Fruit fly (Drosophila melanogaster): Measurements from ENCODE around the gene CycB3.

Gene CycB3

dm6 chr3R:24870389-24871048 is at the start of gene CycB3:
Gene CycB3, minus strand, starts transcription at chr3R:24870816.
- TF ChIP-seq noc (tag; optimal IDR thresholded peaks at IDR 0.05): no peak

DNA sequence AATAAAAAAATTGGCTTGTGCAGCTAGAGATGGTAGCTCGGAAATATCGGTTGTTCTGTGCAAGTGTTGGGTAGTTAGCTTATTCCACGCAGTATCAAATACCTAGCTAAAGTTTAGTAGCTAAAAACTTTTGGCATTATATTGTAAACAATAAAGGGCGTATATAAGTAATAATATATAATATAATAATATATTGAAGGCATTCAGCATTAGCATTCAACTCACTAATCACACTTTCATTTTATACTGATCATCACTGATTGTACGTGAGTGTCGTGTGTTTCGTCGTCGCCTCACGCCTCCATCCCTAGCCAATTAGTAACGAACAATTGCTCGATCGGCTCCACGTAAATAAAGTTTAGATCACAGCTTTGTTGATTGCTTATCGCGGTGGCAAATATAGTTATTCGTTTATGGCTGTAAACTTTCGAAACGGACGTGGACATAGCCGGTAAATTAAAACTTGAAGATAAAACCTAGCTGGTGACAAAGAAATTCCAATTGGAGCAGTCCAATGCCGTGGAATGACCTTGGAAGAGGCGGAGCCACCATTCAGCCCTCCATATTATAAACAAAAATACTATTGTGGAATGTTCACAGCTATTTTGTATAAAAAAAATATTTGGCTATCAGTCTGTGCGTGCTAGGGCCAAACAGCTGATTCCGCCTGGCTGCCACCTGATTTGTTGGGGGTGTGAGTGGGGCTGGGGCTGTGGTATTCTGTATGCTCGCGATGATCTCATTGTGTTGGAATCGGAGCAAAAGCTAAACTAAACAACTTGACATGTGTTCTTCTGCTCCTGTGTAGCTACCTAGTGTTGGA is 47.4 kb upstream of the CycB3 start, which contains the start of the genes PIG-S, sud1 and CG11168:
Gene PIG-S (minus strand): TSS at position 51 of the 823 bp plus-strand sequence.
Gene sud1 (minus strand): TSS at position 51 of the 823 bp plus-strand sequence.
Gene CG11168 (plus strand): TSS at position 293 of the 823 bp plus-strand sequence.
- TF ChIP-seq noc (tag; optimal IDR thresholded peaks at IDR 0.05): peak; percentile 50

DNA sequence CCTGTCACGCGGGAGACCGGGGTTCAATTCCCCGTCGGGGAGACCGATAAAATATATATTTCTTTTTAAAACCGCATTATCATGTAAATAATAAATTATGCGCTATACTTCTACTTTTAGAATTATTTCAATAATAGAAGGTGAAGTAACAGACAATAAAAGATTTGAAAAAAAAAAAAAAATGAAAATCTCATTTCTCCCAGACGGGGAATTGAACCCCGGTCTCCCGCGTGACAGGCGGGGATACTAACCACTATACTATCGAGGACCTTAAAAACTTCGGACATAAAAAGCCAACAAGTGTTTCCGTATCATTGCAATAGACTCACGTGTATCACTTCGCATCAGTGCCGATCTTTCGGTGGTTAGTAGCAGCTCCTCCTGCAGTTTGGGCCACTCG is 44.2 kb upstream of the CycB3 start:
- TF ChIP-seq noc (tag; optimal IDR thresholded peaks at IDR 0.05): no peak

DNA sequence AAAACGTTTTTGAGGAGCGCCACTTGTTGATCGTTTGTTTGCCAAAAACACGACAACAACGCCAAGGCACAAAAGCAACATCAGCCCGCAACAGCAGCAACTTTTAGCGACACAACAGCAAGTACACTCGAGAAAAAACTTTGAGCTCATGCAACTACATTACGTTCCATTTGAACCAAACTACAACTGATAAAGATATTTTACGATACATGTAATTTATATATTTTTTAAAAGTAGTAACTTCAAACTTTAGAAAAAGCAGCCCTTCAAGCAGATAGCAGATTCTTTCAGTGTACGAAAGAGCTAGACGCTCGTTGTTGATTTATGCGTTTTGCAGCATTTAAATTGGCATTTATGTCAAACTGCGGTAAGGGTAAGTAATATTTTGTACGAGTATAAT is 39.5 kb upstream of the CycB3 start:
- TF ChIP-seq noc (tag; optimal IDR thresholded peaks at IDR 0.05): no peak

DNA sequence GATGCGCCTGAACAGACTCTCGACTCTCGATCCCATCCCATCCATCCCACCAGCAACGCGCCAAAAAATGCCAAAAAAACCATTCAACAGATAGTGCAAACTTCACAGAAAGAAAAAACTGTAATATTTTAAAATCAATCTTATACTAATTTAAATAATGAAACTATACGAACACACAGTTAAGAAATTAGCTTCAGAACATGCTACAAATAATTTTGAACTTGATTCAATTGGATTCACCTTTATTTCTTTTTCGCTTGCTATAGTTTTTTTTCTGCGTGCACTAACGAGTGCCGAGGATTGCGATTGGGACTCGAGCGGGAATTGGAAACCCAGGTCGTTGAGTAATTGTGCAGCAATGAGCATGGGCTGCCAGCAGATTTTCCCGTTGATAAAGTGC is 37.4 kb upstream of the CycB3 start:
- TF ChIP-seq noc (tag; optimal IDR thresholded peaks at IDR 0.05): no peak

DNA sequence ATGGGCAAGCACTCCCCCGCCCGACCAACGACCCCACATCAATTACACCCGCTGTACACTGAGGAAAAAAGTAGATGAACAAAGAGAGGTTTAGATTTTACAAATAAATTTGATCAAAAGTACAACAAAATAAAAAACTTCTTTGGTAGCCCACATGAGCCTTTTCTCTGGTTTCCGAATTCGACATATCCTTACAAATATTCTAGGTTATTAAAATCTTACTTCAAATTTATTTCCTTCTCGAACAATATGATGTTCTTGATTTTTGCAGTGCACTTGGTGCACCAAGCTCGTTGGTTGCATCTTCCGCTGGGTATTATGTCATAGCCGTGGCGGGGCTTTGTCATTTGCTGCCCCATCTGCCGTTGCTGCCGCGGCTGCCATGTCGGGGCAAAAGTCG is 36.0 kb upstream of the CycB3 start:
- no peak for TF ChIP-seq noc (tag; optimal IDR thresholded peaks at IDR 0.05)

DNA sequence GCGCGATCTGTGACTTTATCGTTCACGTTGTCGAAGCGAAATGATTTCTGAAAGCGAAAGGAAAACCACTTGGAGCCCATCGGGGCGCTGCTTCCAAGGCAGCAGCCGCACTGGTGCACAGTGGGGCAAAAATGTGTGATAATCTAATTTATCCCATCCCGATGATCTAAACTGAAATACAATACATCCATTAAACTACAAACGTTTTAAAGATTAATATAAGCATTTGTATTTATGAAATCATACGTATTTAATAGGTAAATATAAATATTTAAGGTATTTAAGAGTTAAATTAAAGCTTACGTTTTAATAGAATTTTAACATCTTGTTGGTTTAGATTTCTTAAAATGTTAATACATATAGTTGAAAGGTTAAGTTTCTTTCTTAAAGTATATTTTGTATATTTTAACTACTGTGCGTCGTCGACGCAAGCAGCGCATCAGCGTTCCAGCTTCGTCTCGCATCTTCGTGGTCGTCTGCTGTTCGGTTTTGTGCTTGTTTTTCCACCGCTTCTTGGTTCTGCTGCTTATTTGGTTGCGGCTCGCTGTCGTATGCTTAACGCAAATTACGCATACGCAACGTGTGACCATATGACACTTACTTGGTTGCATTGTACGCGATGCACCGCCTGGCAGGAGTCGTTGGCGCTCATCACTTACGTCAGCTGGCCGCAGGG is 35.5 kb upstream of the CycB3 start, which contains the start of gene CG13643:
Gene CG13643 (minus strand): TSS at position 46 of the 676 bp plus-strand sequence.
- TF ChIP-seq noc (tag; optimal IDR thresholded peaks at IDR 0.05): no peak

DNA sequence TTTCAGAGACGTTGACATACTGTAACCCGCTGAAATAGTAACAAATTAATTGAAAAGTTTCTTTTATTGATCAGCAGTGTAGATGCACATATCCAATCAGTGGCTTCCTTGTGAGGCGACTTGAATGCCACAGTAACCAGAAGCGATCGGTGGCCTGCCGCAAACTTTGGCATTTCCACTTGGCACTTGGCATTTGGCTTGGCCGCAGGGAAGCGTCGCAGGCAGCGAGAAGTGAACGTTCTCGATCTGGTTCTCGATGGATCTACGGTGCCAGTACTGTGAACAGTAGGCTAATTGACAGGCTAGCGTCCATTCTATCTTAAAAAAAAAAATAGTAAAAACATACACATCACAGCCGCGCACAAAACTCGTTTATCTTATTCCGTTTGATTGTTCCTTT is 30.2 kb upstream of the CycB3 start, which contains the start of gene CG10845:
Gene CG10845 (plus strand): TSS at position 301 of the 400 bp plus-strand sequence.
- no peak for TF ChIP-seq noc (tag; optimal IDR thresholded peaks at IDR 0.05)

DNA sequence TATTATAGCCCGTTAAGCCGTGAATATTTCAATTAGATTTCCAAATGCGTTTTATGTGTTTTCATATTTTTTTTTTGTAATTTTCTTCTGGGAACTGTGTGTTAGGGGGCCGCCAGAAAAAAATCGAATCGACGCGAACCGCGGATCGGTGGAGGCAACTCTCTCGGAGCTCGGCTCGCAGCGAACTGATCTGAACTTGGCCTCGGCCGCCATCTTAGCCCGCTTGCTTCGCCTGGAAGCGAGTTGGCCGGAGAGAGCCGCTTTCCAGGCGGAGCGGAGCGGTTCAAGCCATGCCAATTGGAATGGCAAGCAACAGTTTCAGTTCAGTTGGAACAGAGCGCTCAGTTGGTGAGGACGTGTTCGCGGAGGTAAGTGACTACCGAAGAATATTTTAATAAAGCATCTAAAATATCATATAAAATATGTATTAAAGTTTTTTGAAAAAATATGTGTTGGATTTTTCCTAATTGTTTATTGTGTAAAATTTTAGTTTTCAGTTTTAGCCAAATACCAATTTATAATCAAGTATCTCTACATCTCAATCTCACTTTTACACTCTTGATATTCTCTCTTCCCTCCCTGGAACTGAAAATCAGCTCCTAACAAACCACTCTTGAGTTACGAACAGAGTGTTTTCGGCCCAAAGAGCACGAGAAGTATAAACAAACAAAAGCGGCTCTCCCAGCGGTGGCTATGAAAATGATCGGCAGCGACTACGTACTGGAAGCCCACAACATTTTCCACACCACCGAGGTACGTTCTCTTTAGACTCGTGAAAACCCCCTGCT is 24.0 kb upstream of the CycB3 start, which contains the start of the genes CG31121 and CG11069:
Gene CG31121 (minus strand): TSS at position 187 of the 788 bp plus-strand sequence.
Gene CG11069 (plus strand): TSS at position 324 of the 788 bp plus-strand sequence.
- TF ChIP-seq noc (tag; optimal IDR thresholded peaks at IDR 0.05): no peak

DNA sequence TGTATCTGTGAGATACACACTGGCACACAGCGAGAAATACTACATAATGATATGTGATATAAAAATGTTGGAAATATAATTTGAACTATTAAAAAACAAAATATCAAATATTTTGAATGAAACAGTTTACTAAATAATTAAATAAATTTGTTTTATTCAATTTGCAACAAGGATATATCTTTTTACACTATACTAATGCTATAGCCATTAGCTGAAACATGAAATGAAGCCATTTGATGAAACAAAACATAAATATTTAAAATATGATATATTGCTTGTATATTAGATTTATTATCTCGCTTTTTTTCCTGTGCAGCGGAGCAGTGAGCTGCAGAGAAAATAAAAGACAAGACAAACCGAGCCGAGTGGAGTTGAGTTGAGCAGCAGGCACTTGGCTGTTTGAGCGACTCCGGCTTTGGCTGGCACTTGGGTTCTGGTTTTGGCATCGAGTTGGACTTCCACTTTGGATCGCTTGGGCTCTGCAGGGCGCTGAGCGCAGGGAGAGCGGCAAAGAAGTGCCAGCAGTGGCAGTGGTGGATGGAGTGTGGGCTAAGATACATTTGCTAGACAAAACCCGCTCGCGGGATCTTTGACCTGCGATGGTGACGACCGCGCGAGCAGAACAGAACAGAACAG is 22.8 kb upstream of the CycB3 start:
- peak; percentile 91 for TF ChIP-seq noc (tag; optimal IDR thresholded peaks at IDR 0.05)

DNA sequence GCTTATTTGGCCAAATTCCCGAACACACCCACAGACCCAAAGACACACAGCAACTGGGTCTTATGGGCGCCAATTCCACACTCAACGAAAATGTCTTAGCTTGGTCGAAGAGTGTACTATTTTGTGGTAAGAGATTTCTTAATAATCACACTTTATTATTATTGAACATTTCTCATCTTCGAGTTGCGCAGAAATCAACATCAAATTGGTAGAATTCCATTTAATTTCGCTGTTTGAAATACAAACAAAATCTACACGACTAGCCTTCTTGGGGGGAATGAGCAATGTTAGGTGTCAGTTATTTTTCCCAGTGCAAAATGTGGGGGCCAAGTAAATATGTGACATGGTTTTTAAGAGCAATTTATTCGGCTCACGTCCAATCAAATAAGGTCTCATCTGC is 20.3 kb upstream of the CycB3 start:
- peak; percentile 21 for TF ChIP-seq noc (tag; optimal IDR thresholded peaks at IDR 0.05)

dm6 chr3R:24890217-24890616 is 19.6 kb upstream of the CycB3 start:
- TF ChIP-seq noc (tag; optimal IDR thresholded peaks at IDR 0.05): no peak

- TF ChIP-seq noc (tag; optimal IDR thresholded peaks at IDR 0.05): no peak
Measured at dm6 chr3R:24889303-24889892, 18.8 kb upstream of the CycB3 start.

DNA sequence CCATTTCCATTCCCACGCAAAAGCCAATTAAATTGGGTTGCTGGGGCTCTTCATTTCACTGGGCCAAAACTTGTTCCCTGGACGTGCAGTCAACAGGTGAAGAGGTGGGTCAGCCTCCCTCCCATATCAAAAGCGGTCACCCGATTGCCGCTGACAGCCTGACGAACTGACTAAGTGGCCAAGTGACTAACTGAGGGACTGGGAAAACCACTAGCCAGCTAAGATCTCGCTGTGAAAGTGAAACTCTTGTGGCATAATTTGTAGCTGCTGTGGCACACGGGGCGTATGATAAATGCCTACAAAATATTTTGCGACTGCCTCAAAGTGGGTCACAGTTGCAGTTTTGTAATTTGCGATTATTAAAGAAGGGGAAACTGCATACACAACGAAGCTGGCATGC is 17.8 kb upstream of the CycB3 start:
- TF ChIP-seq noc (tag; optimal IDR thresholded peaks at IDR 0.05): no peak
